Fruit fly (Drosophila melanogaster) whole organism, wandering third instar larva: ENCODE data around the gene CG33293.

Experiments
- Abd-B ChIP-seq: fragments of >200 bp; optimal IDR thresholded peaks from 2 replicates; lab custom pipeline; 2017; ENCODE audit warnings: missing biosample characterization, missing genetic modification characterization
- CG9705 ChIP-seq: fragments of 200-800 bp; sonication (Bioruptor generic); optimal IDR thresholded peaks from 2 replicates; lab custom pipeline; 2018; ENCODE audit warnings: missing biosample characterization, mild to moderate bottlenecking, missing genetic modification characterization
- CrebA ChIP-seq: fragments of 200-800 bp; sonication (Bioruptor generic); optimal IDR thresholded peaks from 2 replicates; lab custom pipeline; 2016; ENCODE audit warnings: missing biosample characterization, mild to moderate bottlenecking, missing genetic modification characterization, borderline replicate concordance
- Dfd ChIP-seq: fragments of >200 bp; optimal IDR thresholded peaks from 2 replicates; lab custom pipeline; 2017; ENCODE audit warnings: missing biosample characterization, missing genetic modification characterization
- Dif ChIP-seq: fragments of 200-275, 200-300 bp; sonication (Bioruptor generic); optimal IDR thresholded peaks from 2 replicates; lab custom pipeline; 2018; ENCODE audit warnings: missing biosample characterization, missing genetic modification characterization; ENCODE audit not compliant: partially characterized antibody
- GATAd ChIP-seq: sonication (Bioruptor generic); optimal IDR thresholded peaks from 2 replicates; lab custom pipeline; 2016; ENCODE audit warnings: missing biosample characterization, missing genetic modification characterization
- HLH106 ChIP-seq: fragments of 200-800 bp; optimal IDR thresholded peaks from 3 replicates; lab custom pipeline; 2019; ENCODE audit warnings: missing biosample characterization, mild to moderate bottlenecking, missing genetic modification characterization, moderate library complexity
- Hnf4 ChIP-seq: fragments of 200-800 bp; sonication (Bioruptor generic); optimal IDR thresholded peaks from 2 replicates; lab custom pipeline; 2016; ENCODE audit warnings: missing biosample characterization, mild to moderate bottlenecking, missing genetic modification characterization
- Hr78 ChIP-seq: fragments of >200 bp; optimal IDR thresholded peaks from 2 replicates; lab custom pipeline; 2017; ENCODE audit warnings: missing biosample characterization, missing genetic modification characterization
- Hr83 ChIP-seq: fragments of 200-300 bp; sonication (Bioruptor generic); optimal IDR thresholded peaks from 2 replicates; lab custom pipeline; 2016; ENCODE audit warnings: missing biosample characterization, mild to moderate bottlenecking, missing genetic modification characterization, moderate library complexity; ENCODE audit not compliant: poor library complexity, severe bottlenecking
- Jra ChIP-seq: sonication (Bioruptor generic); optimal IDR thresholded peaks from 2 replicates; lab custom pipeline; 2016; ENCODE audit warnings: missing biosample characterization, missing genetic modification characterization
- Mio ChIP-seq: sonication (Bioruptor generic); optimal IDR thresholded peaks from 2 replicates; lab custom pipeline; 2016; ENCODE audit warnings: missing biosample characterization, missing genetic modification characterization
- Myc ChIP-seq: fragments of >200 bp; optimal IDR thresholded peaks from 2 replicates; lab custom pipeline; 2017
- N ChIP-seq: fragments of >200 bp; optimal IDR thresholded peaks from 2 replicates; lab custom pipeline; 2018; ENCODE audit warnings: missing biosample characterization, missing external identifiers, missing genetic modification characterization
- OdsH ChIP-seq: fragments of 200-800 bp; sonication (Bioruptor generic); optimal IDR thresholded peaks from 2 replicates; lab custom pipeline; 2016; ENCODE audit warnings: missing biosample characterization, mild to moderate bottlenecking, missing genetic modification characterization
- Rel ChIP-seq, 2 experiments: fragments of 200-800 bp; sonication (Bioruptor generic) in 1 of 2; optimal IDR thresholded peaks; 2 replicates in 1 of 2; 3 replicates in 1 of 2; lab custom pipeline; 2016 to 2019; ENCODE audit warnings: mild to moderate bottlenecking in 2 of 2, missing biosample characterization in 2 of 2, missing genetic modification characterization in 2 of 2, moderate library complexity in 1 of 2
- Vsx2 ChIP-seq: fragments of 200-300, 225-300 bp; sonication (Bioruptor generic); optimal IDR thresholded peaks from 2 replicates; lab custom pipeline; 2018; ENCODE audit warnings: missing biosample characterization, missing genetic modification characterization; ENCODE audit not compliant: partially characterized antibody
- br ChIP-seq: fragments of 200-800 bp; sonication (Bioruptor generic); optimal IDR thresholded peaks from 2 replicates; lab custom pipeline; 2016; ENCODE audit warnings: missing biosample characterization, missing genetic modification characterization
- brk ChIP-seq: fragments of 200-800 bp; sonication (Bioruptor generic); optimal IDR thresholded peaks from 2 replicates; lab custom pipeline; 2016; ENCODE audit warnings: missing biosample characterization, mild to moderate bottlenecking, missing genetic modification characterization
- dmrt93B ChIP-seq: fragments of 200-800 bp; sonication (Bioruptor generic); optimal IDR thresholded peaks from 2 replicates; lab custom pipeline; 2018; ENCODE audit warnings: missing biosample characterization, mild to moderate bottlenecking, missing genetic modification characterization
- ey ChIP-seq: fragments of 200-800 bp; sonication (Bioruptor generic); optimal IDR thresholded peaks from 2 replicates; lab custom pipeline; 2016; ENCODE audit warnings: missing biosample characterization, missing genetic modification characterization
- foxo ChIP-seq, 2 experiments: fragments of 200-800 bp; sonication (Bioruptor generic); optimal IDR thresholded peaks; 2 replicates in 1 of 2; 3 replicates in 1 of 2; lab custom pipeline; 2016 to 2017; ENCODE audit warnings: missing biosample characterization in 2 of 2, missing genetic modification characterization in 2 of 2
- fru ChIP-seq: fragments of 200-800 bp; sonication (Bioruptor generic); optimal IDR thresholded peaks from 3 replicates; lab custom pipeline; 2016; ENCODE audit warnings: missing biosample characterization, mild to moderate bottlenecking, missing genetic modification characterization
- h ChIP-seq: fragments of 200-800 bp; sonication (Bioruptor generic); optimal IDR thresholded peaks from 3 replicates; lab custom pipeline; 2016; ENCODE audit warnings: missing biosample characterization, mild to moderate bottlenecking, missing genetic modification characterization
- lola ChIP-seq: fragments of >200 bp; optimal IDR thresholded peaks from 2 replicates; lab custom pipeline; 2017; ENCODE audit warnings: missing biosample characterization, missing genetic modification characterization
- pan ChIP-seq: fragments of >200 bp; optimal IDR thresholded peaks from 2 replicates; lab custom pipeline; 2017
- psq ChIP-seq: fragments of 200-800 bp; sonication (Bioruptor generic); optimal IDR thresholded peaks from 3 replicates; lab custom pipeline; 2017; ENCODE audit warnings: missing biosample characterization, mild to moderate bottlenecking, missing genetic modification characterization, moderate library complexity
- rgr ChIP-seq: fragments of 200-800 bp; sonication (Bioruptor generic); optimal IDR thresholded peaks from 3 replicates; lab custom pipeline; 2016; ENCODE audit warnings: missing biosample characterization, mild to moderate bottlenecking, missing genetic modification characterization
- sv ChIP-seq: fragments of 200-800 bp; sonication (Bioruptor generic); optimal IDR thresholded peaks from 3 replicates; lab custom pipeline; 2016; ENCODE audit warnings: missing biosample characterization, missing genetic modification characterization
- tai ChIP-seq: sonication (Bioruptor generic); optimal IDR thresholded peaks from 2 replicates; lab custom pipeline; 2016; ENCODE audit warnings: missing biosample characterization, missing genetic modification characterization
- usp ChIP-seq: fragments of >200 bp; optimal IDR thresholded peaks from 2 replicates; lab custom pipeline; 2017; ENCODE audit warnings: missing biosample characterization, missing genetic modification characterization
- woc ChIP-seq: sonication (Bioruptor generic); optimal IDR thresholded peaks from 2 replicates; lab custom pipeline; 2016; ENCODE audit warnings: missing biosample characterization, mild to moderate bottlenecking, missing genetic modification characterization

The CG33293 gene

dm6 chr3R:5231383-5232196 is 8.9 kb downstream of the CG33293 start:
- TF ChIP-seq Rel (GFP tag; optimal IDR thresholded peaks at IDR 0.05; lab: Kevin White, UChicago) (no peak), Rel (tag; optimal IDR thresholded peaks at IDR 0.05; lab: Kevin White, UChicago) (peak; percentile 4), CG9705 (GFP tag; lab: Kevin White, UChicago) (no peak)

- TF ChIP-seq h (GFP tag; lab: Kevin White, UChicago) (no peak), rgr (GFP tag; lab: Kevin White, UChicago) (no peak), Rel (GFP tag; optimal IDR thresholded peaks at IDR 0.05; lab: Kevin White, UChicago) (no peak), Rel (tag; optimal IDR thresholded peaks at IDR 0.05; lab: Kevin White, UChicago) (peak; percentile 91)
Observed at dm6 chr3R:5229458-5229857, 11.1 kb downstream of the CG33293 start.

DNA sequence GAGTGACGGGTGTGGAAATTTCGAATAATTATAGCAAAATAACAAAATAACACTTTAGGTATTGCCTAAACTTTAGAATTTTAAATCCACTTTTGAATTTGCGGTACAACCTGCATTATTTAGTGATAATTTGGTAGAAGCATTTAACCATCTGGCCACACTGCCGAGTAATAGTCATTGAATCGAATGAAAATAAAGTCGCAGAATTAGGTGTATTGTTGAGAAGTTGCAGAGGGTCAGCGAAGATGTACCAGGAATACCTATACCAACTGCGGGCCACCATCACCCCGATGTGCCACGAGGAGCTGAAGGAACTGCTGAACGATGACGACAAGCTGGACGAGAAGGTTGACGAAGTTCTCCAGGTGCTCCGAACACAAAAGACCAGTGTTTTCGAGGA is 14.5 kb downstream of the CG33293 start, which contains the start of gene Vps37B:
Gene Vps37B (plus strand): TSS at position 134 of the 400 bp plus-strand sequence.
- TF ChIP-seq usp (GFP tag; lab: Kevin White, UChicago) (no peak), fru (GFP tag; lab: Kevin White, UChicago) (no peak), Dif (GFP tag; lab: Kevin White, UChicago) (peak; percentile 14), psq (GFP tag; lab: Kevin White, UChicago) (no peak)
- TF ChIP-seq, all 38 proteins: peak for 1

- no peak for TF ChIP-seq N (GFP tag; lab: Kevin White, UChicago)
- TF ChIP-seq CrebA (GFP tag; lab: Kevin White, UChicago): no peak
- TF ChIP-seq usp (GFP tag; lab: Kevin White, UChicago): no peak
- TF ChIP-seq Myc (lab: Kevin White, UChicago): no peak
- TF ChIP-seq Dfd (GFP tag; lab: Kevin White, UChicago): no peak
- TF ChIP-seq lola: no peak
- TF ChIP-seq br (GFP tag; lab: Kevin White, UChicago): no peak
- no peak for TF ChIP-seq Hr78
- no peak for TF ChIP-seq Mio (GFP tag; lab: Kevin White, UChicago)
- no peak for TF ChIP-seq dmrt93B (GFP tag; lab: Kevin White, UChicago)
Observed at dm6 chr3R:5223839-5224238, 16.7 kb downstream of the CG33293 start, which contains the start of gene CG14664. CG14664 (plus strand) TSS chr3R:5224139.

- TF ChIP-seq OdsH (GFP tag; lab: Kevin White, UChicago): no peak
- no peak for TF ChIP-seq h (GFP tag; lab: Kevin White, UChicago)
- TF ChIP-seq CG9705 (GFP tag; lab: Kevin White, UChicago): peak; percentile 27
- peak; percentile 97 for TF ChIP-seq N (GFP tag; lab: Kevin White, UChicago)
- no peak for TF ChIP-seq ey
- no peak for TF ChIP-seq Dif (GFP tag; lab: Kevin White, UChicago)
- no peak for TF ChIP-seq psq (GFP tag; lab: Kevin White, UChicago)
- peak; percentile 40 for TF ChIP-seq fru (GFP tag; lab: Kevin White, UChicago)
- no peak for TF ChIP-seq Vsx2 (GFP tag; lab: Kevin White, UChicago)
- no peak for TF ChIP-seq dmrt93B (GFP tag; lab: Kevin White, UChicago)
- no peak for TF ChIP-seq sv (GFP tag; lab: Kevin White, UChicago)
- peak; percentile 26 for TF ChIP-seq rgr (GFP tag; lab: Kevin White, UChicago)
- TF ChIP-seq Dfd (GFP tag; lab: Kevin White, UChicago): no peak
- no peak for TF ChIP-seq GATAd
- TF ChIP-seq Hnf4: peak; percentile 92
- TF ChIP-seq Jra (GFP tag; lab: Kevin White, UChicago): no peak
- no peak for TF ChIP-seq woc (GFP tag; lab: Kevin White, UChicago)
- TF ChIP-seq usp (GFP tag; lab: Kevin White, UChicago): no peak
- TF ChIP-seq Abd-B (GFP tag; lab: Kevin White, UChicago): no peak
- TF ChIP-seq Mio (GFP tag; lab: Kevin White, UChicago): no peak
- TF ChIP-seq br (GFP tag; lab: Kevin White, UChicago): no peak
- TF ChIP-seq Rel (GFP tag; optimal IDR thresholded peaks at IDR 0.05; lab: Kevin White, UChicago): no peak
- TF ChIP-seq Rel (tag; optimal IDR thresholded peaks at IDR 0.05; lab: Kevin White, UChicago): peak; percentile 54
- peak; percentile 59 for TF ChIP-seq Hr78
- peak in 1 of 2 experiments; percentile 13 for TF ChIP-seq foxo (GFP tag; optimal IDR thresholded peaks at IDR 0.05; lab: Kevin White, UChicago)
- TF ChIP-seq pan (lab: Kevin White, UChicago): no peak
- TF ChIP-seq HLH106 (tag; lab: Kevin White, UChicago): peak; percentile 10
- no peak for TF ChIP-seq Hr83
- TF ChIP-seq tai (GFP tag; lab: Kevin White, UChicago): no peak
- TF ChIP-seq brk (GFP tag; lab: Kevin White, UChicago): no peak
Observed at dm6 chr3R:5223135-5223534, 17.4 kb downstream of the CG33293 start, which contains the start of gene CG2604. CG2604 (minus strand) TSS chr3R:5223365.
